Worm (Caenorhabditis elegans): ENCODE results near the gene ets-7.

The ets-7 gene

DNA sequence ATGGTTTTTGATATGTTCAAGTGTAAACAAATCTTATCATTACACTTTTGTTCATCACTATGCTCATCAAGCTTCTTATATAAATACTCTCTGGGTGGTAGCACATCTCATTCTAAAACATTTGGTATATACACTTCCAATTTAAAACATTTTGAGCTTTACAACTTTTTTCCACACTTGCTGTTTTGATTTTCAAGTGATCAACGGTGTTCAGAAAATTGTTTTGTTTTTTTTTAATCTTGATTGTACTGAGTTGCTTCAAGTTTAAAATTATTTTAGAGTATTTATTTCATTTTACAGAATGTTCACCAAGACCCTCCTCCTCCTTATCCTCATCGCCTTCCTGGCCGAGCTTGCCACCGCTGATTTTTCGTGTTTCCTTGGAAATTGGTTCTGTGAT is 29.8 kb downstream of the ets-7 start, which contains the start of gene C54F6.5:
C54F6.5 (plus strand) TSS at position 301 of the 400 bp plus-strand sequence.
- TF ChIP-seq sma-9 (GFP tag; optimal IDR thresholded peaks at IDR 0.05) (no peak), sma-9 (tag; optimal IDR thresholded peaks at IDR 0.05) (no peak), skn-1 (tag; optimal IDR thresholded peaks at IDR 0.05) (no peak), ztf-11 (tag; optimal IDR thresholded peaks at IDR 0.05) (no peak), nhr-6 (tag; optimal IDR thresholded peaks at IDR 0.05) (no peak), Y55F3AM.14 (GFP tag; optimal IDR thresholded peaks at IDR 0.05) (no peak), ceh-82 (tag; optimal IDR thresholded peaks at IDR 0.05) (no peak), unc-55 (GFP tag; optimal IDR thresholded peaks at IDR 0.05) (no peak), nhr-77 (tag; optimal IDR thresholded peaks at IDR 0.05) (no peak), blmp-1 (tag; optimal IDR thresholded peaks at IDR 0.05; ENCODE audit: insufficient read depth) (no peak)

- TF ChIP-seq zag-1 (tag; optimal IDR thresholded peaks at IDR 0.05) (no peak), nhr-10 (tag; optimal IDR thresholded peaks at IDR 0.05) (no peak), ZK546.5 (tag; optimal IDR thresholded peaks at IDR 0.05) (no peak), alr-1 (tag; optimal IDR thresholded peaks at IDR 0.05) (no peak), ceh-82 (tag; optimal IDR thresholded peaks at IDR 0.05) (no peak), mdl-1 (tag; optimal IDR thresholded peaks at IDR 0.05) (no peak), blmp-1 (tag; optimal IDR thresholded peaks at IDR 0.05; ENCODE audit: insufficient read depth) (no peak), nhr-6 (tag; optimal IDR thresholded peaks at IDR 0.05) (no peak), lin-39 (tag; optimal IDR thresholded peaks at IDR 0.05) (no peak), nhr-25 (tag; optimal IDR thresholded peaks at IDR 0.05) (no peak), snpc-4 (tag; optimal IDR thresholded peaks at IDR 0.05) (no peak), egl-27 (tag; optimal IDR thresholded peaks at IDR 0.05) (no peak), mbf-1 (tag; optimal IDR thresholded peaks at IDR 0.05) (no peak), R02D3.7 (tag; optimal IDR thresholded peaks at IDR 0.05) (no peak), mab-5 (tag; optimal IDR thresholded peaks at IDR 0.05) (no peak)
Measured at ce11 chrV:7527153-7527552, 31.4 kb downstream of the ets-7 start, which contains the start of gene C54F6.17. C54F6.17 (plus strand) TSS chrV:7527453.

DNA sequence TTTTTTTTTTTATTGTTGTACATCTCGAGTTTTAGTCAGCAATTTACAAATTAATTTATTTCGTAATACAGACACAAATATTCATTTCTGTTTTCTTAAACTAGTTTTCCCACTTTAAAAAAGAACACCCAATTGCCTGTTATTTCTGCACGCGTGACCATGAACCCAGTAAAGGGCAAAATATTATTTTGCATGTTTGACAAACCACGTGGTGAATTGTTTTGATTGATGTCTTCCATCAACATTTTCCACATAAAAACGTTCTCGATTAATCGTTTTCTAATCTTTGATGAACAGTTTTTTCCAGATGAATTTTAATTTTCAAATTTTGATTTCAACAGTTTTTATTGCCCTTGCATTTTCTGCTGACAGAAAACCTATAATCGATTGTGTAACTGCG is 32.9 kb downstream of the ets-7 start, which contains the start of gene C54F6.18:
C54F6.18 (plus strand) TSS at position 301 of the 400 bp plus-strand sequence.
- no peak for TF ChIP-seq crh-2 (tag; optimal IDR thresholded peaks at IDR 0.05)
- no peak for TF ChIP-seq elt-3 (tag; optimal IDR thresholded peaks at IDR 0.05)
- TF ChIP-seq nhr-6 (tag; optimal IDR thresholded peaks at IDR 0.05) = no peak
- TF ChIP-seq skn-1 (tag; optimal IDR thresholded peaks at IDR 0.05) = no peak
- no peak for TF ChIP-seq nhr-23 (tag; optimal IDR thresholded peaks at IDR 0.05)
- TF ChIP-seq egl-27 (tag; optimal IDR thresholded peaks at IDR 0.05) = no peak
- TF ChIP-seq ZK546.5 (tag; optimal IDR thresholded peaks at IDR 0.05) = no peak
- TF ChIP-seq aly-2 (tag; optimal IDR thresholded peaks at IDR 0.05) = no peak
- no peak for TF ChIP-seq unc-62 (GFP tag; optimal IDR thresholded peaks at IDR 0.05)

DNA sequence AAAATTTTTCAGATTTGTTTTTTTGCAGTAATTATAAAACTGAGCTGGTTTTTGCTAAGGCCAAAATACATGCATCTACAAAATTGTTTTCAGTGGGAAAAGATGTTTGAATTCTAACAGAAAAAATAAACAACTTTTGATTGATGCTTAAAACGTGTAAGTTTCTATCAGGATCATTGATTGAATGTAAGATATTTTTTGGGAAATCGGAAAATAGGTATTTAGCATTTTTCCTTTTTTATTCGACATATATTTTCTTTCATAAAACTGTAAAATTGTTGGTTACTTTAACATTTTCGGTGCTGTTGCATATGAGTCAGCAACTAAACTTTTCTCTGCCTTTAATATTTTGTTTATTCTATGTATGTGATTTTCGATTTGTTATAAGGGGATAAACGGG is 34.1 kb downstream of the ets-7 start, which contains the start of gene C54F6.20:
C54F6.20 (plus strand) TSS at position 301 of the 400 bp plus-strand sequence.
- no peak for TF ChIP-seq C34F6.9 (tag; optimal IDR thresholded peaks at IDR 0.05)
- TF ChIP-seq peb-1 (tag; optimal IDR thresholded peaks at IDR 0.05) = no peak
- no peak for TF ChIP-seq lin-13 (GFP tag; optimal IDR thresholded peaks at IDR 0.05)
- no peak for TF ChIP-seq R02D3.7 (tag; optimal IDR thresholded peaks at IDR 0.05)
- no peak for TF ChIP-seq lin-39 (tag; optimal IDR thresholded peaks at IDR 0.05)

ce11 chrV:7523392-7523791 is 35.2 kb downstream of the ets-7 start, which contains the start of gene C54F6.6:
C54F6.6 (plus strand) TSS chrV:7523692.
- TF ChIP-seq elt-1 (tag; optimal IDR thresholded peaks at IDR 0.05) (no peak), crh-2 (tag; optimal IDR thresholded peaks at IDR 0.05) (no peak), F13H6.1 (tag; optimal IDR thresholded peaks at IDR 0.05) (no peak)

- no peak for TF ChIP-seq ceh-16 (tag; optimal IDR thresholded peaks at IDR 0.05)
- TF ChIP-seq dmd-4 (tag; optimal IDR thresholded peaks at IDR 0.05) = no peak
- no peak for TF ChIP-seq skn-1 (tag; optimal IDR thresholded peaks at IDR 0.05)
- TF ChIP-seq F13H6.1 (tag; optimal IDR thresholded peaks at IDR 0.05) = no peak
- no peak for TF ChIP-seq nhr-77 (tag; optimal IDR thresholded peaks at IDR 0.05)
- no peak for TF ChIP-seq fos-1 (tag; optimal IDR thresholded peaks at IDR 0.05)
- no peak for TF ChIP-seq R02D3.7 (tag; optimal IDR thresholded peaks at IDR 0.05)
- TF ChIP-seq lin-13 (GFP tag; optimal IDR thresholded peaks at IDR 0.05) = no peak
- TF ChIP-seq sem-4 (tag; optimal IDR thresholded peaks at IDR 0.05) = no peak
- TF ChIP-seq nhr-12 (tag; optimal IDR thresholded peaks at IDR 0.05) = no peak
- TF ChIP-seq ztf-4 (tag; optimal IDR thresholded peaks at IDR 0.05) = no peak
- TF ChIP-seq nhr-25 (tag; optimal IDR thresholded peaks at IDR 0.05) = no peak
- TF ChIP-seq blmp-1 (tag; optimal IDR thresholded peaks at IDR 0.05; ENCODE audit: insufficient read depth) = no peak
- no peak for TF ChIP-seq unc-62 (GFP tag; optimal IDR thresholded peaks at IDR 0.05)
- TF ChIP-seq Y55F3AM.14 (GFP tag; optimal IDR thresholded peaks at IDR 0.05) = no peak
- TF ChIP-seq nhr-11 (tag; optimal IDR thresholded peaks at IDR 0.05) = no peak
- TF ChIP-seq ama-1 (optimal IDR thresholded peaks at IDR 0.05) = no peak
Measured at ce11 chrV:7522279-7522678, 36.3 kb downstream of the ets-7 start, which contains the start of gene C54F6.15. C54F6.15 (minus strand) TSS chrV:7522379.
